Fruit fly (Drosophila melanogaster) whole organism: ENCODE data around the gene mthl2.

Experiments used
- CG8478 ChIP-seq: fragments of >200 bp; optimal IDR thresholded peaks from 2 replicates; lab custom pipeline; 2018; ENCODE audit warnings: inconsistent platforms
- usp ChIP-seq: fragments of >200 bp; optimal IDR thresholded peaks from 2 replicates; lab custom pipeline; 2017; ENCODE audit warnings: missing biosample characterization, missing genetic modification characterization, mixed read lengths

DNA sequence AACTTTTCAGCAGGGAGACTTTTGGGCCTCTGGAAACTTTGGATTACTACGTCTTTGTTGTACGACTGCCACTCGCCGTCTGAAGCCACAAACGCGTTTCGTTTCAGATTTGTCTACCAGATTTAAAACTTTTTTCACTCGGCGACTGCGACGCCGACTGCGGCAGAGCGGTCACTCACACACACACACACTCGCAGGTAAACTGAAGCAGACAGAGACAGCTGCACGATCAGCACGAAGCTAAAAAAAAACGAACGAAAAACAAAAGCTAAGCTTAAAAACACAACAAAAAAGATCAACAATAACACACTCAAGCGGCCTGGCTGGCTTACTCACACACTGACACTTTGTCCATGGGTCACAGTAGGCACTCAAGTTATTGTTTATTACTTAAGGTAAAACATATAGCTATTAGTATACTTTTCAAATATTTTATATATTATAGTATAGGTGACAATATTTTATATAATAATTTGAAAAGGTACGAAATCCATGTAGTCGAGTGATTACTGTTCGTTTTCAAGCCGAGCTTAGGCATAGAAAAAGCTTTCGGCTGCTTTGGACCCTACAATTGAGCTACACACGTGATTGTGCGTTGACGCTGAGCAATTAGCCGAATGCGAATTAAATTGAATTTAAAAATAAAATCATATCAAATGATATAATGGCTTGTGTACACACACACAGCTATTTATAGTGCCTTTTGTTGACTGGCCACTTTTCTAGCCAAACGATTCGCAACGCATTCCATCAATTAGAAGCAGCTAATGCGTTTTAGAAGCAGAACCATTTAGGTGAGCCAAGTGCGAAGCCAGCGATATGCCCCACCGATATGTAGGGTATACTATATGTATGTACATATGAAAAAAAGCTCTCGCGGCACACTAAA, 27.1 kb upstream of the mthl2 start, which contains the start of gene Msr-110:
- TF ChIP-seq CG8478 (lab: Kevin White, UChicago): no peak
- TF ChIP-seq usp (GFP tag; lab: Kevin White, UChicago): no peak
